Fruit fly (Drosophila melanogaster) whole organism: ENCODE measurements around the gene CG42536.

ENCODE experiments used
- CG8478 ChIP-seq: fragments of >200 bp; optimal IDR thresholded peaks from 2 replicates; lab custom pipeline; 2018; ENCODE audit warnings: inconsistent platforms
- Dll ChIP-seq: fragments of >200 bp; optimal IDR thresholded peaks from 2 replicates; lab custom pipeline; 2017
- EcR ChIP-seq, 2 experiments: fragments of >200 bp; optimal IDR thresholded peaks; 2 replicates each; lab custom pipeline; 2017; ENCODE audit warnings: missing biosample characterization in 2 of 2, missing genetic modification characterization in 2 of 2, missing genetic modification reagents in 2 of 2
- pan ChIP-seq: fragments of >200 bp; optimal IDR thresholded peaks from 2 replicates; lab custom pipeline; 2017
- psq ChIP-seq: fragments of >200 bp; optimal IDR thresholded peaks from 2 replicates; lab custom pipeline; 2017
- usp ChIP-seq: fragments of >200 bp; optimal IDR thresholded peaks from 2 replicates; lab custom pipeline; 2017; ENCODE audit warnings: missing biosample characterization, missing genetic modification characterization, mixed read lengths

Gene CG42536

DNA sequence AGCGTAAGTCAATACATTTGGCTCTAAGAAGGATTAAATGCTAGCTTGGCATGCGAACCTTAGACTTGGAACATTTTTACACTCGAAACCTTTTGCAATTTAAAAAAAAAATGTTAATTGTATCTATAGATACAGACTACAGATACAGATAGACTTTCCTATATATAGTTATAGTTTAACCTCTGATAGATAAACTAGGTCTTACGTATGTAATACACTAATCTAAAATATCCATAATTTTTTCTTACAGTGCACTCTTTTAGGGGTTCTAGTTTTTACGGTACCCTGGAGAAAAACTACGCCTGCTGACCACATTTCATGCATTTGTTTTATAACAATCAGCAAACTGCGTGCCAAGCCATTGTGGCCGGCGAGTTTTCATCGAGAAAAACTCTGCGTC lies 17.3 kb upstream of the CG42536 start:
- TF ChIP-seq EcR (GFP tag; optimal IDR thresholded peaks at IDR 0.05; lab: Kevin White, UChicago) (no peak), Dll (no peak), CG8478 (no peak), usp (GFP tag; lab: Kevin White, UChicago) (no peak), pan (no peak), psq (lab: Kevin White, UChicago) (no peak)

- TF ChIP-seq pan (no peak), CG8478 (no peak), usp (GFP tag; lab: Kevin White, UChicago) (no peak), EcR (GFP tag; optimal IDR thresholded peaks at IDR 0.05; lab: Kevin White, UChicago) (no peak), Dll (no peak), psq (lab: Kevin White, UChicago) (no peak)
Observed at dm6 chr3L:10645965-10646364, 16.1 kb upstream of the CG42536 start.

dm6 chr3L:10643228-10643627 lies 13.4 kb upstream of the CG42536 start, which contains the start of gene CG14153:
Gene CG14153 (plus strand): TSS chr3L:10643528.
- TF ChIP-seq EcR (GFP tag; optimal IDR thresholded peaks at IDR 0.05; lab: Kevin White, UChicago) (no peak), pan (no peak), CG8478 (no peak), Dll (no peak), psq (lab: Kevin White, UChicago) (no peak), usp (GFP tag; lab: Kevin White, UChicago) (no peak)

DNA sequence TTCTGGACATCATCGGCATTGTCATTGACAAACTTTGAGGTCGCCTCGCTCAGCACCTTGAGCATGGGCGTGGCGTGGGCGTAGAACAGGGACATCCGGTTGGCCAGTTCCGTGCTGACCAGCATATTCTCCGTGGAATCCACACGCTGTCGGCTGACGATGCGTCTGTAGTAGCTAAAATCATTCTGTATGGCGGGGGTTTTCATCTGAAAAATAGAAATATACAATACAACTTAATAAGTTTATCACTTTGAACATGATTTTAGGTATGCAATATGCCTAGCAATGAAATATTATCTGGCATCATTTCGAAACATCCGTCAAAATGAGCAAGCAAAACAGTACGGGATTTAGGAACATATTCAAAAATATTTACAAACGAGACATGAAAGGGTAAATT lies 11.7 kb upstream of the CG42536 start, which contains the start of gene CG14154:
CG14154 (plus strand) TSS at position 301 of the 400 bp plus-strand sequence.
- TF ChIP-seq CG8478 (no peak), EcR (GFP tag; optimal IDR thresholded peaks at IDR 0.05; lab: Kevin White, UChicago) (no peak), Dll (no peak), psq (lab: Kevin White, UChicago) (no peak), pan (no peak), usp (GFP tag; lab: Kevin White, UChicago) (no peak)

dm6 chr3L:10639440-10639839 lies 9.6 kb upstream of the CG42536 start, which contains the start of gene CG18628:
Gene CG18628 (plus strand): TSS chr3L:10639740.
- no peak for TF ChIP-seq EcR (GFP tag; optimal IDR thresholded peaks at IDR 0.05; lab: Kevin White, UChicago)
- TF ChIP-seq pan: no peak
- TF ChIP-seq psq (lab: Kevin White, UChicago): no peak
- no peak for TF ChIP-seq Dll
- no peak for TF ChIP-seq CG8478
- TF ChIP-seq usp (GFP tag; lab: Kevin White, UChicago): no peak

DNA sequence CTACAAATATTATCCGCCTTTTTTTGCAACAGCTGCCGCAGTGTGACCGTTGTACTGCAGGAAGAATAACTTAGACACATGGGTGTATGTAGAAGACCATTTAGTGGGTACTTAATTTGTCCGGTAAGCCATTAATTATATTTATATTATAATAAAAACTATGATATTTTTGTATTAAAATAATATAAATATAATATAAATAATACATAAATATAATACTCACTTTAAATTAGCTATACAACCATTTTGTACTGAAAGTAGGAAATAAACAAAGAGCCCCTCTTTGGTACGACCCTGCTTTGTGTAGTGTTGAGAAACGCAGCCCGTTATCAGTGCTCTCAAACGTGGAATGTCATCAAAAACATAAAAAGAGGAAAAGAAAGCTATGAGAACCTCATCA lies 8.0 kb upstream of the CG42536 start, which contains the start of gene Cnep1r2:
Cnep1r2 (plus strand) TSS at position 328 of the 400 bp plus-strand sequence.
- TF ChIP-seq Dll: no peak
- no peak for TF ChIP-seq usp (GFP tag; lab: Kevin White, UChicago)
- no peak for TF ChIP-seq CG8478
- no peak for TF ChIP-seq EcR (GFP tag; optimal IDR thresholded peaks at IDR 0.05; lab: Kevin White, UChicago)
- no peak for TF ChIP-seq pan
- TF ChIP-seq psq (lab: Kevin White, UChicago): no peak

DNA sequence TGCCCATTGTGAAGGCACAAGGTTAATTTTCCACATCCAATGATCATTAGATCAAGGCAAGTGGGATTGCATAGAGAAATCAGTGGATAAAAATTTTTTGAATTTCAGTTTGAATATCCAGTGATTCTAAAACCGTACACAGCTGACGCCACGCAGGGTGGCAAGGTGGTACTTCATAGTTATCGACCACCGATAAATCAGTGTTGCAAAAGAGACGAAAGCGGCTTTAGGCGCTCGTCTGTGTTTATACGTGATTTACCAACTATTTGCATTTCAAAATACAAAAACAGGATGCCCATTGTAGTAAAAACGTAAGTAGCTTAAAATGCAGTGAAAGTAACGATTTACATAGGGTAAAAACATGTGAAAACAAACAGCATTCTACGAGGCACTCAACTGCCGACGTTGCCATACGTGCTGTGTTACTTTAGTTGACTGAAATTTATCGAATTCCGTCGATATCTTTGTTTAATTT lies 1.1 kb upstream of the CG42536 start, which contains the start of the genes CG42535, CG34001 and hay:
CG42535 (minus strand) TSS at position 51 of the 475 bp plus-strand sequence.
CG34001 (plus strand) TSS at position 195 of the 475 bp plus-strand sequence.
hay (plus strand) TSS at position 195 of the 475 bp plus-strand sequence.
- TF ChIP-seq usp (GFP tag; lab: Kevin White, UChicago) (no peak), EcR (GFP tag; optimal IDR thresholded peaks at IDR 0.05; lab: Kevin White, UChicago) (no peak), Dll (no peak), CG8478 (no peak), psq (lab: Kevin White, UChicago) (no peak), pan (no peak)

DNA sequence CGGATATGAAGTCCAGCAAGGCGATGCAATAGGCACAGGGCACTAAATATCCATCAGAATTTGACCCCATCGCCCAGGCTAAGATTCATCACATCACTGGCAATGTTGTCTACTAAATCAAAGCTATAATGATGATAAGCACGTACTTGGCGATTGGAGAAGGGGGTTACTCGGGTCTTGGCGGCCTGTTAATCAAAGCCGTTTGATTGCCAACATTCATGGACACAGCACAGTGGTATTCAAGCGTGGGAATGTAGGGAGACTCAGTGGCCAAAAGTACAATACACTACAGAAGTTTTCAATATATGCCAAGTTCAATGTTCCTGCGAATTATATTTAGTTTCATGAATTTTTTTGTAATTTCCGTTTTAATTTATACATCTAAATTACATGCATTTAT lies 1.5 kb downstream of the CG42536 start, which contains the start of gene CG14151:
CG14151 (minus strand) TSS at position 101 of the 400 bp plus-strand sequence.
- no peak for TF ChIP-seq EcR (GFP tag; optimal IDR thresholded peaks at IDR 0.05; lab: Kevin White, UChicago)
- no peak for TF ChIP-seq usp (GFP tag; lab: Kevin White, UChicago)
- no peak for TF ChIP-seq Dll
- no peak for TF ChIP-seq CG8478
- no peak for TF ChIP-seq psq (lab: Kevin White, UChicago)
- TF ChIP-seq pan: no peak

- TF ChIP-seq EcR (GFP tag; optimal IDR thresholded peaks at IDR 0.05; lab: Kevin White, UChicago) (no peak), usp (GFP tag; lab: Kevin White, UChicago) (no peak), Dll (no peak), psq (lab: Kevin White, UChicago) (no peak), pan (no peak), CG8478 (no peak)
Observed at dm6 chr3L:10626199-10626598, 3.7 kb downstream of the CG42536 start, which contains the start of gene CG34238. Gene CG34238 (plus strand): TSS chr3L:10626499.

DNA sequence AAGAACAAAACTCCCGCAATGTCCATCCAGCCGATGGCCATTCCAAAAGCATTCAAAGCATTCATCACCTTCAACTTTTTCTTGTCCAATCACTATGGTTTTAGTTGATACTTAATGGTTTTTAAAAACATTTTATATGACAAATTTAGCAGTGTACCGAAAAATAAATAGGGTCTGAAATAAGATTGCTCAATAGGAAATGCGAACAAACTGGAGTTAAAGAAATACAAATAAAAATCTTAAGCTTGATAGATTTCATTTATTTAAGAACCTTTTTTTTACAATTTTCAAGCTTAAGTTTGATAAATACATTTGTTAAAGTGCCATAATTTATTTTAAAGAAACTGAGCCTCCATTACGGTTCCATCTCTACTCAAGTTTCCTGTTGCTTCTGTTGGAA lies 4.4 kb downstream of the CG42536 start, which contains the start of gene CG43127:
CG43127 (minus strand) TSS at position 101 of the 400 bp plus-strand sequence.
- TF ChIP-seq psq (lab: Kevin White, UChicago) (no peak), Dll (no peak), pan (no peak), CG8478 (no peak), usp (GFP tag; lab: Kevin White, UChicago) (no peak), EcR (GFP tag; optimal IDR thresholded peaks at IDR 0.05; lab: Kevin White, UChicago) (no peak)

DNA sequence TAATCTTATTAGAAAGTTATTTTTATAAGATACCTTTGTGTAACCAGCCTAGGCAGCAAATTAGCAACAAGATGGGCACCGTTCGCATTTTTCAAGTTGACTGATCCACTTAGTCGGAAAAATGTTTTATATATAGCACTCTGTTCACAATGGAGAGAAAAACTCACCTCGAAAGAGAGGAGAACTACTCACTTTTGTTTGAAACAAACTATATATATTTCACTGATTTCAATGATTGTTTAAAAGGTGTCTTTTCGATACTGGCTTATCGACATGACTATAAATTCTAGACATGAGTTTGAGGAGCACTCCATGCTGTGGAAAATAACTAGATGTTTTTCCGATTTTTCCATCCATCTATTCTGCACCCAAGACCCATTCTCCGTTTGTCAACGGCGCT lies 6.4 kb downstream of the CG42536 start, which contains the start of gene CG42521:
CG42521 (minus strand) TSS at position 101 of the 400 bp plus-strand sequence.
- no peak for TF ChIP-seq pan
- TF ChIP-seq usp (GFP tag; lab: Kevin White, UChicago): no peak
- no peak for TF ChIP-seq Dll
- TF ChIP-seq EcR (GFP tag; optimal IDR thresholded peaks at IDR 0.05; lab: Kevin White, UChicago): no peak
- TF ChIP-seq CG8478: no peak
- TF ChIP-seq psq (lab: Kevin White, UChicago): no peak

- TF ChIP-seq pan: no peak
- no peak for TF ChIP-seq EcR (GFP tag; optimal IDR thresholded peaks at IDR 0.05; lab: Kevin White, UChicago)
- TF ChIP-seq Dll: no peak
- no peak for TF ChIP-seq usp (GFP tag; lab: Kevin White, UChicago)
- TF ChIP-seq CG8478: no peak
- TF ChIP-seq psq (lab: Kevin White, UChicago): no peak
Observed at dm6 chr3L:10599512-10599911, 30.4 kb downstream of the CG42536 start.
